Fruit fly (Drosophila melanogaster): ENCODE measurements around the gene MED24.
"Not testable (repeated sequence)": the region's sequence is repeated elsewhere in the genome, so short reads cannot be mapped to it uniquely, and the experiment has no call there.

MED24 gene

dm6 chr3L:8221835-8222234 lies 30.8 kb downstream of the MED24 start, which contains the start of gene CG13678:
Gene CG13678 (plus strand): TSS chr3L:8222141.
- peak; percentile 87 for TF ChIP-seq Blimp-1 (GFP tag; optimal IDR thresholded peaks at IDR 0.05)
- peak; percentile 79 for TF ChIP-seq kni (GFP tag; optimal IDR thresholded peaks at IDR 0.05)
- TF ChIP-seq Dbx (GFP tag; IDR thresholded peaks at IDR 0.05) = no peak
- TF ChIP-seq vvl (GFP tag; IDR thresholded peaks at IDR 0.05) = 0 out of 2 replicates have a peak, but pooled peaks have one; percentile 44

dm6 chr3L:8228924-8229323 lies 37.9 kb downstream of the MED24 start, which contains the start of gene eIF4E3:
Gene eIF4E3 (plus strand): TSS chr3L:8229224.
- TF ChIP-seq stwl (tag; optimal IDR thresholded peaks at IDR 0.05) (peak; percentile 63), ara (GFP tag; IDR thresholded peaks at IDR 0.05) (no peak)

dm6 chr3L:8238347-8238746 lies 47.3 kb downstream of the MED24 start, which contains the start of gene Dscam4:
Gene Dscam4 (plus strand): TSS chr3L:8238647.
- not testable (repeated sequence) for TF ChIP-seq crp (GFP tag; optimal IDR thresholded peaks at IDR 0.05); yki (optimal IDR thresholded peaks at IDR 0.05); Fer3 (tag; optimal IDR thresholded peaks at IDR 0.05)

DNA sequence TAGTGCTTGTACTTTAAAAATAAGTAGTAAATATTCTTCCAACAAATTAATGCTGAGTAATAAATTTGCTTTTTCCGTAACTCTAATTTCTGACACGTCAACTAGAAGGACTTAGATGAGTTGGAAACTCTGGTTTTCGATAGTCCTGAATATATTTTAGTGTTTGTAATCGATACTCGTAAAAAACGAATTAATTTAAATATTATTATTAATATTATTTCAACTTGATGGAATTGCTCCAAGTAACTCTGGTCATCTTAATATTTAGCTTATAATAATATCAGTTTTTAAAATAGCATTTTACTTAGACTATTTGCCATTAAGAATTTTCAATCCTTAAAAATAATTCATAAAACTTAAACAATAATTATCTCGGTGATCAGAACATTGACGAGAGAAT lies 49.4 kb downstream of the MED24 start, which contains the start of gene CG7213:
TSS of gene CG7213 (minus strand) at position 101 of the 400 bp plus-strand sequence.
- TF ChIP-seq abd-A (tag; optimal IDR thresholded peaks at IDR 0.05) (no peak), CG7271 (tag; optimal IDR thresholded peaks at IDR 0.05) (no peak)

dm6 chr3L:8240932-8241331 lies 49.9 kb downstream of the MED24 start:
- TF ChIP-seq Taf1 (GFP tag; IDR thresholded peaks at IDR 0.05) (no peak), MESR4 (GFP tag; optimal IDR thresholded peaks at IDR 0.05) (no peak), lab (GFP tag; optimal IDR thresholded peaks at IDR 0.05) (peak; percentile 1), cas (GFP tag; IDR thresholded peaks at IDR 0.05) (no peak), CG10979 (tag; optimal IDR thresholded peaks at IDR 0.05) (no peak), BEAF-32 (GFP tag; optimal IDR thresholded peaks at IDR 0.05) (no peak), Adf1 (GFP tag; IDR thresholded peaks at IDR 0.05) (peak; percentile 17; the same call in 1 of the 2 replicates), CG11456 (GFP tag; IDR thresholded peaks at IDR 0.05) (0 out of 3 replicates have a peak, but pooled peaks have one; percentile 52), Rfx (GFP tag; IDR thresholded peaks at IDR 0.05) (peak; percentile 45; the same call in 1 of the 2 replicates), nerfin-1 (tag; optimal IDR thresholded peaks at IDR 0.05) (peak; percentile 18), da (GFP tag; optimal IDR thresholded peaks at IDR 0.05) (no peak), Nf-YA (GFP tag; IDR thresholded peaks at IDR 0.05) (no peak), CG17385 (GFP tag; optimal IDR thresholded peaks at IDR 0.05) (no peak), CG14860 (GFP tag; IDR thresholded peaks at IDR 0.05; ENCODE audit: partially characterized antibody) (no peak), ewg (GFP tag; optimal IDR thresholded peaks at IDR 0.05) (peak; percentile 82), E2f2 (GFP tag; IDR thresholded peaks at IDR 0.05) (no peak), Elba2 (GFP tag; optimal IDR thresholded peaks at IDR 0.05) (no peak), Dref (GFP tag; IDR thresholded peaks at IDR 0.05) (0 out of 2 replicates have a peak, but pooled peaks have one; percentile 31), chinmo (GFP tag; IDR thresholded peaks at IDR 0.05; ENCODE audit: partially characterized antibody) (0 out of 4 replicates have a peak, but pooled peaks have one; percentile 37), ken (GFP tag; IDR thresholded peaks at IDR 0.05) (0 out of 3 replicates have a peak, but pooled peaks have one; percentile 15), Deaf1 (tag; optimal IDR thresholded peaks at IDR 0.05) (peak; percentile 24), CTCF (GFP tag; optimal IDR thresholded peaks at IDR 0.05) (no peak), CG14014 (GFP tag; IDR thresholded peaks at IDR 0.05) (no peak), slbo (GFP tag; IDR thresholded peaks at IDR 0.05) (0 out of 2 replicates have a peak, but pooled peaks have one; percentile 9), hkb (optimal IDR thresholded peaks at IDR 0.05) (no peak), hkb (GFP tag; IDR thresholded peaks at IDR 0.05) (no peak), chm (GFP tag; IDR thresholded peaks at IDR 0.05) (no peak), pfk (GFP tag; optimal IDR thresholded peaks at IDR 0.05) (no peak), CG17912 (GFP tag; optimal IDR thresholded peaks at IDR 0.05) (no peak), sisA (GFP tag; IDR thresholded peaks at IDR 0.05) (no peak), CG2202 (tag; optimal IDR thresholded peaks at IDR 0.05) (no peak), HHEX (GFP tag; optimal IDR thresholded peaks at IDR 0.05) (no peak), CG10462 (GFP tag; optimal IDR thresholded peaks at IDR 0.05) (no peak), abd-A (tag; optimal IDR thresholded peaks at IDR 0.05) (peak; percentile 23)

All from whole organism, embryonic.